Worm (Caenorhabditis elegans) whole organism, mixed stage, embryonic: Measurements from ENCODE around the gene spp-31.

Experiments
- M03D4.4 ChIP-seq: sonication (generic microtip); optimal IDR thresholded peaks from 2 replicates; lab custom pipeline; 2017; ENCODE audit warnings: mild to moderate bottlenecking, missing genetic modification characterization, missing compliant biosample characterization
- blmp-1 ChIP-seq: fragments of 150-350 bp; optimal IDR thresholded peaks from 2 replicates; lab custom pipeline; 2014; ENCODE audit warnings: missing biosample characterization, missing genetic modification characterization
- ceh-39 ChIP-seq: fragments of 150-350 bp; optimal IDR thresholded peaks from 2 replicates; lab custom pipeline; 2014; ENCODE audit warnings: missing biosample characterization, missing genetic modification characterization
- ceh-43 ChIP-seq: fragments of 200-800 bp; sonication (Bioruptor generic); optimal IDR thresholded peaks from 2 replicates; lab custom pipeline; 2018; ENCODE audit warnings: mild to moderate bottlenecking, missing genetic modification characterization, moderate library complexity, missing compliant biosample characterization
- ceh-83 ChIP-seq: fragments of 200-800 bp; sonication (Bioruptor generic); optimal IDR thresholded peaks from 2 replicates; lab custom pipeline; 2018; ENCODE audit warnings: mild to moderate bottlenecking, missing genetic modification characterization, missing compliant biosample characterization
- ces-1 ChIP-seq: fragments of 150-350 bp; optimal IDR thresholded peaks from 2 replicates; lab custom pipeline; 2014; ENCODE audit warnings: missing biosample characterization, missing genetic modification reagents, missing genetic modification characterization
- cnd-1 ChIP-seq: fragments of 200-800 bp; sonication (Bioruptor generic); optimal IDR thresholded peaks from 2 replicates; lab custom pipeline; 2018; ENCODE audit warnings: mild to moderate bottlenecking, missing genetic modification characterization, missing compliant biosample characterization
- elt-1 ChIP-seq: sonication (generic microtip); optimal IDR thresholded peaks from 2 replicates; lab custom pipeline; 2017; ENCODE audit warnings: missing genetic modification characterization, mild to moderate bottlenecking, missing compliant biosample characterization, antibody characterized with exemption, moderate library complexity, borderline replicate concordance; ENCODE audit not compliant: insufficient read depth
- elt-3 ChIP-seq: fragments of 150-350 bp; optimal IDR thresholded peaks from 2 replicates; lab custom pipeline; 2014; ENCODE audit warnings: missing biosample characterization, missing genetic modification characterization
- flh-1 ChIP-seq: fragments of 200-800 bp; sonication (Bioruptor generic); optimal IDR thresholded peaks from 2 replicates; lab custom pipeline; 2018; ENCODE audit warnings: mild to moderate bottlenecking, missing genetic modification characterization, moderate library complexity, missing compliant biosample characterization
- hlh-1 ChIP-seq: fragments of 150-350 bp; optimal IDR thresholded peaks from 2 replicates; lab custom pipeline; 2014; ENCODE audit warnings: missing biosample characterization, missing genetic modification reagents, missing genetic modification characterization
- lin-13 ChIP-seq: fragments of 150-350 bp; optimal IDR thresholded peaks from 2 replicates; lab custom pipeline; 2014; ENCODE audit warnings: missing biosample characterization, missing genetic modification characterization
- lin-32 ChIP-seq: fragments of 200-800 bp; sonication (Bioruptor generic); optimal IDR thresholded peaks from 2 replicates; lab custom pipeline; 2018; ENCODE audit warnings: mild to moderate bottlenecking, missing genetic modification characterization, missing compliant biosample characterization
- lsy-2 ChIP-seq: fragments of 150-350 bp; optimal IDR thresholded peaks from 2 replicates; lab custom pipeline; 2014; ENCODE audit warnings: missing biosample characterization, missing genetic modification characterization
- mep-1 ChIP-seq: fragments of 150-350 bp; optimal IDR thresholded peaks from 2 replicates; lab custom pipeline; 2017; ENCODE audit warnings: missing biosample characterization, missing genetic modification reagents, missing genetic modification characterization, inconsistent platforms
- mls-2 ChIP-seq: sonication (generic microtip); optimal IDR thresholded peaks from 2 replicates; lab custom pipeline; 2016; ENCODE audit warnings: mild to moderate bottlenecking, missing genetic modification characterization, moderate library complexity, missing compliant biosample characterization
- nhr-12 ChIP-seq: fragments of 150-350 bp; optimal IDR thresholded peaks from 2 replicates; lab custom pipeline; 2014; ENCODE audit warnings: missing biosample characterization, missing genetic modification characterization
- nhr-2 ChIP-seq: fragments of 150-350 bp; optimal IDR thresholded peaks from 2 replicates; lab custom pipeline; 2014; ENCODE audit warnings: missing biosample characterization, missing genetic modification characterization
- nhr-28 ChIP-seq: fragments of 150-350 bp; optimal IDR thresholded peaks from 2 replicates; lab custom pipeline; 2014; ENCODE audit warnings: missing biosample characterization, missing genetic modification characterization
- nhr-76 ChIP-seq: sonication (generic microtip); optimal IDR thresholded peaks from 2 replicates; lab custom pipeline; 2017; ENCODE audit warnings: missing biosample characterization, missing genetic modification characterization
- pha-4 ChIP-seq: fragments of 150-350 bp; optimal IDR thresholded peaks from 2 replicates; lab custom pipeline; 2018; ENCODE audit warnings: missing biosample characterization, missing genetic modification reagents, missing genetic modification characterization
- sem-2 ChIP-seq: fragments of 200-800 bp; sonication (Bioruptor generic); optimal IDR thresholded peaks from 2 replicates; lab custom pipeline; 2018; ENCODE audit warnings: mild to moderate bottlenecking, missing genetic modification characterization, missing compliant biosample characterization
- snpc-4 ChIP-seq: fragments of 150-350 bp; optimal IDR thresholded peaks from 2 replicates; lab custom pipeline; 2014; ENCODE audit warnings: missing biosample characterization, missing genetic modification characterization
- sptf-1 ChIP-seq: sonication (generic microtip); optimal IDR thresholded peaks from 2 replicates; lab custom pipeline; 2017; ENCODE audit warnings: mild to moderate bottlenecking, missing genetic modification characterization, moderate library complexity, missing compliant biosample characterization
- tbx-8 ChIP-seq: fragments of 200-800 bp; sonication (Bioruptor generic); optimal IDR thresholded peaks from 2 replicates; lab custom pipeline; 2018; ENCODE audit warnings: mild to moderate bottlenecking, missing genetic modification characterization, moderate library complexity, missing compliant biosample characterization
- unc-120 ChIP-seq: sonication (generic microtip); optimal IDR thresholded peaks from 2 replicates; lab custom pipeline; 2017; ENCODE audit warnings: missing genetic modification characterization, missing compliant biosample characterization; ENCODE audit not compliant: poor library complexity, severe bottlenecking
- unc-39 ChIP-seq: fragments of 150-350 bp; optimal IDR thresholded peaks from 2 replicates; lab custom pipeline; 2014; ENCODE audit warnings: missing biosample characterization, missing genetic modification characterization
- unc-62 ChIP-seq: fragments of 150-350 bp; optimal IDR thresholded peaks from 2 replicates; lab custom pipeline; 2014; ENCODE audit warnings: missing biosample characterization, missing genetic modification reagents, missing genetic modification characterization
- zip-8 ChIP-seq: fragments of 150-350 bp; optimal IDR thresholded peaks from 2 replicates; lab custom pipeline; 2014; ENCODE audit warnings: missing biosample characterization, missing genetic modification characterization
- ztf-11 ChIP-seq: fragments of 150-350 bp; optimal IDR thresholded peaks from 2 replicates; lab custom pipeline; 2014; ENCODE audit warnings: missing biosample characterization, missing genetic modification characterization

Gene spp-31

ce11 chrIV:1400016-1400415 lies 6.4 kb upstream of the spp-31 start:
- TF ChIP-seq hlh-1 (tag; lab: Kevin White, UChicago) = no peak
- no peak for TF ChIP-seq flh-1
- no peak for TF ChIP-seq nhr-12
- no peak for TF ChIP-seq unc-120 (tag; lab: Kevin White, UChicago)
- no peak for TF ChIP-seq ceh-39
- TF ChIP-seq lin-13 (tag; lab: Kevin White, UChicago) = no peak
- TF ChIP-seq blmp-1 = no peak
- TF ChIP-seq cnd-1 (tag; lab: Kevin White, UChicago) = no peak
- no peak for TF ChIP-seq nhr-28
- no peak for TF ChIP-seq nhr-2 (tag; lab: Kevin White, UChicago)
- no peak for TF ChIP-seq unc-39
- TF ChIP-seq ceh-43 (GFP tag; lab: Kevin White, UChicago) = no peak
- TF ChIP-seq zip-8 (tag; lab: Kevin White, UChicago) = no peak
- TF ChIP-seq snpc-4 (tag; lab: Kevin White, UChicago) = no peak
- no peak for TF ChIP-seq M03D4.4
- TF ChIP-seq mep-1 (tag; lab: Kevin White, UChicago) = no peak
- no peak for TF ChIP-seq unc-62
- no peak for TF ChIP-seq sem-2 (GFP tag; lab: Kevin White, UChicago)
- TF ChIP-seq elt-3 (tag; lab: Kevin White, UChicago) = no peak

ce11 chrIV:1403960-1404359 lies 2.4 kb upstream of the spp-31 start:
- TF ChIP-seq nhr-76 (tag; lab: Kevin White, UChicago) (no peak), ces-1 (GFP tag; lab: Kevin White, UChicago) (no peak), sem-2 (GFP tag; lab: Kevin White, UChicago) (no peak), ceh-43 (GFP tag; lab: Kevin White, UChicago) (no peak), hlh-1 (tag; lab: Kevin White, UChicago) (no peak), nhr-2 (tag; lab: Kevin White, UChicago) (no peak), mep-1 (tag; lab: Kevin White, UChicago) (no peak), zip-8 (tag; lab: Kevin White, UChicago) (no peak), unc-39 (no peak), tbx-8 (no peak), lin-13 (tag; lab: Kevin White, UChicago) (no peak), mls-2 (tag; lab: Kevin White, UChicago) (no peak), lin-32 (no peak), pha-4 (no peak)

- TF ChIP-seq elt-1 (tag; lab: Kevin White, UChicago) = no peak
- TF ChIP-seq unc-62 = no peak
- no peak for TF ChIP-seq lsy-2 (tag; lab: Kevin White, UChicago)
- TF ChIP-seq lin-32 = no peak
- no peak for TF ChIP-seq lin-13 (tag; lab: Kevin White, UChicago)
- TF ChIP-seq ceh-43 (GFP tag; lab: Kevin White, UChicago) = no peak
- no peak for TF ChIP-seq ztf-11 (tag; lab: Kevin White, UChicago)
- TF ChIP-seq nhr-12 = no peak
- no peak for TF ChIP-seq pha-4
- TF ChIP-seq ceh-39 = no peak
- no peak for TF ChIP-seq snpc-4 (tag; lab: Kevin White, UChicago)
- TF ChIP-seq mls-2 (tag; lab: Kevin White, UChicago) = no peak
Observed at ce11 chrIV:1405780-1406179, 587 bp upstream of the spp-31 start.

DNA sequence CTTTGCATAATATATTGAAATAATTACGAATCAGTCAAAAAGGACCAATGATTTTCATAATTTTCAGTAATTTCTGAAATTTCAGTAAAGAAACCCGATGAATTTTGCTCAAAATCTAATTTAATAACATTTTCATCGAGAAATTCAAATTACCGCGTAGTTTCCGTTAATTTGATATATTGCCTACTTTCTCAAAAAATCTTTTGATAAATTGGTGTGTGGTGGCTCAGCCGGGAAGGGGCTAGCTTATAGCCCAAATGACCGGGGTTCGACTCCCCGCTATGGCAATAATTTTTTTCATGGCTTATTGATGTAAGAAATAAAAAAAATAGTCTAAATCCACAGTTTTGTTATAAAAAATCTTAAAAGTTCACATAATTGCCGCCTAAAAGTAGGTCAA lies 682 bp downstream of the spp-31 start:
- TF ChIP-seq M03D4.4 (no peak), ztf-11 (tag; lab: Kevin White, UChicago) (no peak), elt-3 (tag; lab: Kevin White, UChicago) (no peak)

DNA sequence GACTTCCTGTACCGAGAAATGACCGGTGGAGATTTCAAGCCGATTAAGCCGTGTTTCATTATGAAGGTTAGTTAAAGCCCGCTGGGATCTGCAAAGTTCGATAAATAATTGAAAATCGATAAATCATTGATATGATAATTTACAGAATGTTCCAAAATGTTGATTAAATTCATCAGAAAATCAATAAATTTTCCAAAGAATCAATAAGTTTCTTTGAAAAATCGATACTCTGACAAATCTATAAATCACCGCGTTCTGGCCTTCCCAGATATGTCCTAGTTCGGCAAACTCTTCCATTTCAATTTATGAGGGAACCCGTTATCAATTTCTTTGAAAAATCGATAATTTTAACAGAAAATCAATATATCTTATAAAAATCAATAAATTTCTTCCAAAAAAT lies 1.1 kb downstream of the spp-31 start:
- TF ChIP-seq hlh-1 (tag; lab: Kevin White, UChicago) = no peak
- no peak for TF ChIP-seq ces-1 (GFP tag; lab: Kevin White, UChicago)
- TF ChIP-seq lin-32 = no peak
- no peak for TF ChIP-seq ceh-83 (GFP tag; lab: Kevin White, UChicago)
- no peak for TF ChIP-seq blmp-1
- TF ChIP-seq unc-39 = no peak
- TF ChIP-seq M03D4.4 = no peak
- no peak for TF ChIP-seq elt-3 (tag; lab: Kevin White, UChicago)
- TF ChIP-seq zip-8 (tag; lab: Kevin White, UChicago) = no peak
- TF ChIP-seq nhr-12 = no peak
- no peak for TF ChIP-seq mls-2 (tag; lab: Kevin White, UChicago)
- TF ChIP-seq nhr-76 (tag; lab: Kevin White, UChicago) = no peak
- no peak for TF ChIP-seq lin-13 (tag; lab: Kevin White, UChicago)
- TF ChIP-seq nhr-28 = no peak
- TF ChIP-seq, all 35 proteins: peak for 0

DNA sequence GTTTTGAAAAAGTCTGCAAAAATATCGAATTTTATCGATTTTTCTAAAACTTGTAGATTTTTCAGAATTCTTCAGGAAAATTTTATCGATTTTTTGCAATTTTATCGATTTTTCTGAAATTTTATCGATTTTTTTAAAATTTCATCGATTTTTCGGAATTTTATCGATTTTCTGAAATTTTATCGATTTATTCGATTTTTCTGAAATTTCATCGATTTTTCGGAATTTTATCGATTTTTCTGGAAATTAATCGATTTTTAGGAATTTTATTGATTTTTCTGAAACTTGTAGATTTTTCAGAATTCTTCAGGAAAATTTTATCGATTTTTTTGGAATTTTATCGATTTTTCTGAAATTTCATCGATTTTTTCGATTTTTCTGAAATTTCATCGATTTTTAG lies 1.8 kb downstream of the spp-31 start:
- TF ChIP-seq sptf-1 (tag; lab: Kevin White, UChicago) = no peak
- TF ChIP-seq ceh-39 = peak; percentile 6
- no peak for TF ChIP-seq unc-120 (tag; lab: Kevin White, UChicago)
- no peak for TF ChIP-seq hlh-1 (tag; lab: Kevin White, UChicago)
- TF ChIP-seq ces-1 (GFP tag; lab: Kevin White, UChicago) = peak; percentile 9
